Fruit fly (Drosophila melanogaster) whole organism, prepupa: ENCODE data around the gene br.
A peak's percentile ranks its signal among the peaks of the same experiment; 100 is the strongest.

Experiments used
- Blimp-1 ChIP-seq: fragments of 200-800 bp; sonication (Bioruptor generic); optimal IDR thresholded peaks from 3 replicates; lab custom pipeline; 2017; ENCODE audit warnings: missing biosample characterization, missing genetic modification characterization, mild to moderate bottlenecking, moderate library complexity, missing genetic modification reagents
- CG10669 ChIP-seq: fragments of 200-800 bp; sonication (Bioruptor generic); optimal IDR thresholded peaks from 3 replicates; lab custom pipeline; 2018; ENCODE audit warnings: missing biosample characterization, mild to moderate bottlenecking, missing genetic modification characterization, moderate library complexity
- CG11294 ChIP-seq: fragments of 200-800 bp; sonication (Bioruptor generic); IDR thresholded peaks from 2 replicates; pipeline ENCODE4 v1.3.6; 2022; ENCODE audit warnings: missing biosample characterization, missing genetic modification characterization
- CG11902 ChIP-seq: fragments of 200-800 bp; sonication (Bioruptor generic); optimal IDR thresholded peaks from 3 replicates; lab custom pipeline; 2016; ENCODE audit warnings: missing biosample characterization, missing genetic modification characterization
- CG15336 ChIP-seq: fragments of 200-800 bp; sonication (Bioruptor generic); IDR thresholded peaks from 2 replicates; pipeline ENCODE4 v1.3.6; 2022; ENCODE audit warnings: missing biosample characterization, missing genetic modification characterization
- CG16779 ChIP-seq: fragments of 200-800 bp; sonication (Bioruptor generic); optimal IDR thresholded peaks from 3 replicates; lab custom pipeline; 2017; ENCODE audit warnings: missing biosample characterization, mild to moderate bottlenecking, missing genetic modification characterization
- CG3032 ChIP-seq: fragments of 200-800 bp; optimal IDR thresholded peaks from 2 replicates; lab custom pipeline; 2019; ENCODE audit warnings: missing biosample characterization, mild to moderate bottlenecking, missing genetic modification characterization, moderate library complexity
- CG31627 ChIP-seq: fragments of 200-800 bp; sonication (Bioruptor generic); optimal IDR thresholded peaks from 3 replicates; lab custom pipeline; 2016; ENCODE audit warnings: missing biosample characterization, missing genetic modification characterization
- CG32006 ChIP-seq: fragments of 200-800 bp; sonication (Bioruptor generic); optimal IDR thresholded peaks from 3 replicates; lab custom pipeline; 2017; ENCODE audit warnings: missing biosample characterization, mild to moderate bottlenecking, missing genetic modification characterization
- CG3919 ChIP-seq: fragments of 200-800 bp; sonication (Bioruptor generic); optimal IDR thresholded peaks from 3 replicates; lab custom pipeline; 2016; ENCODE audit warnings: missing biosample characterization, missing genetic modification characterization
- CG6163 ChIP-seq: fragments of 200-800 bp; sonication (Bioruptor generic); IDR thresholded peaks from 3 replicates; pipeline ENCODE4 v1.3.6; 2022; ENCODE audit warnings: missing biosample characterization, missing genetic modification characterization
- CG6792 ChIP-seq: fragments of 200-800 bp; sonication (Bioruptor generic); optimal IDR thresholded peaks from 3 replicates; lab custom pipeline; 2016; ENCODE audit warnings: missing biosample characterization, missing genetic modification characterization
- CG8119 ChIP-seq: fragments of 200-800 bp; sonication (Bioruptor generic); IDR thresholded peaks from 3 replicates; pipeline ENCODE4 v1.3.6; 2022; ENCODE audit warnings: missing biosample characterization, missing genetic modification characterization
- CG8319 ChIP-seq: fragments of 200-800 bp; sonication (Bioruptor generic); optimal IDR thresholded peaks from 3 replicates; lab custom pipeline; 2016; ENCODE audit warnings: missing biosample characterization, missing genetic modification characterization
- CG9139 ChIP-seq: fragments of 200-800 bp; sonication (Bioruptor generic); optimal IDR thresholded peaks from 3 replicates; lab custom pipeline; 2017; ENCODE audit warnings: missing biosample characterization, mild to moderate bottlenecking, missing genetic modification characterization
- Eip75B ChIP-seq: fragments of 200-800 bp; sonication (Bioruptor generic); optimal IDR thresholded peaks from 3 replicates; lab custom pipeline; 2016; ENCODE audit warnings: missing biosample characterization, missing genetic modification characterization
- Eip93F ChIP-seq: fragments of 200-800 bp; sonication (Bioruptor generic); optimal IDR thresholded peaks from 2 replicates; lab custom pipeline; 2016; ENCODE audit warnings: missing biosample characterization, mild to moderate bottlenecking, missing genetic modification characterization
- Ets21C ChIP-seq: fragments of 200-800 bp; sonication (Bioruptor generic); optimal IDR thresholded peaks from 3 replicates; lab custom pipeline; 2016; ENCODE audit warnings: missing biosample characterization, missing genetic modification characterization
- Ets96B ChIP-seq: fragments of 200-800 bp; optimal IDR thresholded peaks from 2 replicates; lab custom pipeline; 2019; ENCODE audit warnings: missing biosample characterization, mild to moderate bottlenecking, missing genetic modification characterization, moderate library complexity
- Hr39 ChIP-seq: fragments of 200-800 bp; sonication (Bioruptor generic); optimal IDR thresholded peaks from 2 replicates; lab custom pipeline; 2016; ENCODE audit warnings: missing biosample characterization, missing genetic modification characterization
- OdsH ChIP-seq: fragments of 200-800 bp; sonication (Bioruptor generic); optimal IDR thresholded peaks from 3 replicates; lab custom pipeline; 2016; ENCODE audit warnings: missing biosample characterization, missing genetic modification characterization
- Smox ChIP-seq: fragments of 200-800 bp; sonication (Bioruptor generic); optimal IDR thresholded peaks from 3 replicates; lab custom pipeline; 2016; ENCODE audit warnings: missing biosample characterization, missing genetic modification characterization
- Sox14 ChIP-seq: fragments of 200-800 bp; sonication (Bioruptor generic); optimal IDR thresholded peaks from 3 replicates; lab custom pipeline; 2016; ENCODE audit warnings: missing biosample characterization, missing genetic modification characterization
- Sox15 ChIP-seq: fragments of 200-800 bp; sonication (Bioruptor generic); optimal IDR thresholded peaks from 3 replicates; lab custom pipeline; 2016; ENCODE audit warnings: missing biosample characterization, missing genetic modification characterization
- achi ChIP-seq: fragments of 200-800 bp; sonication (Bioruptor generic); optimal IDR thresholded peaks from 3 replicates; lab custom pipeline; 2016; ENCODE audit warnings: missing biosample characterization, missing genetic modification characterization
- dac ChIP-seq: fragments of 200-800 bp; sonication (Bioruptor generic); optimal IDR thresholded peaks from 2 replicates; lab custom pipeline; 2017; ENCODE audit warnings: missing biosample characterization, mild to moderate bottlenecking, missing genetic modification characterization
- dsx ChIP-seq: fragments of 200-800 bp; optimal IDR thresholded peaks from 3 replicates; lab custom pipeline; 2019; ENCODE audit warnings: missing biosample characterization, mild to moderate bottlenecking, missing genetic modification characterization, moderate library complexity; ENCODE audit not compliant: poor library complexity, severe bottlenecking
- esn ChIP-seq: fragments of 200-800 bp; sonication (Bioruptor generic); optimal IDR thresholded peaks from 2 replicates; lab custom pipeline; 2016; ENCODE audit warnings: missing biosample characterization, mild to moderate bottlenecking, missing genetic modification characterization, moderate library complexity
- fd85E ChIP-seq: fragments of 200-800 bp; sonication (Bioruptor generic); optimal IDR thresholded peaks from 3 replicates; lab custom pipeline; 2016; ENCODE audit warnings: missing biosample characterization, missing genetic modification characterization
- lz ChIP-seq: fragments of 200-800 bp; sonication (Bioruptor generic); optimal IDR thresholded peaks from 3 replicates; lab custom pipeline; 2016; ENCODE audit warnings: missing biosample characterization, missing genetic modification characterization
- net ChIP-seq: fragments of 200-800 bp; sonication (Bioruptor generic); optimal IDR thresholded peaks from 3 replicates; lab custom pipeline; 2016; ENCODE audit warnings: missing biosample characterization, missing genetic modification characterization
- salr ChIP-seq, 2 experiments: fragments of 200-800 bp; sonication (Bioruptor generic); optimal IDR thresholded peaks; 3 replicates each; lab custom pipeline; 2016 to 2018; ENCODE audit warnings: missing biosample characterization in 2 of 2, missing genetic modification characterization in 2 of 2, mild to moderate bottlenecking in 1 of 2
- spab ChIP-seq: fragments of 200-800 bp; sonication (Bioruptor generic); optimal IDR thresholded peaks from 2 replicates; lab custom pipeline; 2017; ENCODE audit warnings: missing biosample characterization, mild to moderate bottlenecking, missing genetic modification characterization, missing genetic modification reagents
- ss ChIP-seq, 2 experiments: fragments of 200-800 bp; sonication (Bioruptor generic); optimal IDR thresholded peaks; 2 replicates in 1 of 2; 3 replicates in 1 of 2; lab custom pipeline; 2017 to 2018; ENCODE audit warnings: mild to moderate bottlenecking in 2 of 2, missing biosample characterization in 2 of 2, missing genetic modification characterization in 2 of 2, moderate library complexity in 1 of 2
- svp ChIP-seq: fragments of 200-800 bp; sonication (Bioruptor generic); peaks from one replicate; lab custom pipeline; 2016; ENCODE audit warnings: missing biosample characterization, missing genetic modification characterization
- vri ChIP-seq: fragments of 200-800 bp; sonication (Bioruptor generic); optimal IDR thresholded peaks from 3 replicates; lab custom pipeline; 2016; ENCODE audit warnings: missing biosample characterization, mild to moderate bottlenecking, missing genetic modification characterization

Gene br

DNA sequence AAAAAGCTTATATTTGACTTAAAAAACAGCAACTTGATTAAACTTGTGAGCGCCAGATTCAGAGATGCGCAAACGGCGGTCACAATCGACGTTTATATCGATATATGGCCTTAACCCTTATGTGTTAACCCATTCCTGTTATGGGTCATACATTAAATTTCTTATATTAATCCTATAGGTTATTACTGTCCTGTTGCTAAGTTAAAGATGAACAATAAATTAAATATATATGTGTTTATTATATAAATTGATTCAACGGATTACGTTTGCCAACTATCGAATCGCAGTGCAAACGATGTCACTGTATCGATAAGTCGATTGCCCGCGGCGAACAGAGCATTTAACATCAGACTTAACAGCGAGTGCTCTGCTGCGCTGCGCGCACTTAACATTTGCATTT lies 94.3 kb downstream of the br start, which contains the start of the genes CG3740 and hfw (continued):
- peak; percentile 53 for TF ChIP-seq CG6792 (GFP tag; lab: Kevin White, UChicago)
- peak; percentile 77 for TF ChIP-seq CG6163
- peak; percentile 62 for TF ChIP-seq vri
- peak; percentile 57; the same call in 1 of the 2 replicates for TF ChIP-seq CG15336 (GFP tag; lab: Robert Waterston, UW)
- TF ChIP-seq net (GFP tag; lab: Kevin White, UChicago), result peak; percentile 33
- peak; percentile 25 for TF ChIP-seq CG8319
- TF ChIP-seq Sox15, result peak; percentile 59
- no peak for TF ChIP-seq salr (GFP tag; optimal IDR thresholded peaks at IDR 0.05; lab: Kevin White, UChicago)
- peak; percentile 60 for TF ChIP-seq lz (GFP tag; lab: Kevin White, UChicago)
- no peak for TF ChIP-seq Eip75B (GFP tag; lab: Kevin White, UChicago)
- TF ChIP-seq ss (GFP tag; optimal IDR thresholded peaks at IDR 0.05; lab: Kevin White, UChicago), result peak in 1 of 2 experiments; percentile 45
- peak; percentile 30; the same call in 1 of the 2 replicates for TF ChIP-seq CG11294
- TF ChIP-seq CG3919 (GFP tag; lab: Kevin White, UChicago), result peak; percentile 63
- TF ChIP-seq CG11902 (GFP tag; lab: Kevin White, UChicago), result peak; percentile 53
- peak; percentile 74 for TF ChIP-seq esn (GFP tag; lab: Kevin White, UChicago)
- peak; percentile 0 for TF ChIP-seq Blimp-1
- peak; percentile 11 for TF ChIP-seq Sox14
- TF ChIP-seq svp (GFP tag; lab: Kevin White, UChicago), result peak; percentile 27
- peak; percentile 64 for TF ChIP-seq Smox (GFP tag; lab: Kevin White, UChicago)
- no peak for TF ChIP-seq spab (GFP tag; lab: Kevin White, UChicago)
- no peak for TF ChIP-seq CG16779 (tag; lab: Kevin White, UChicago)
- peak; percentile 63 for TF ChIP-seq achi (GFP tag; lab: Kevin White, UChicago)
- TF ChIP-seq Ets21C (GFP tag; lab: Kevin White, UChicago), result peak; percentile 48

DNA sequence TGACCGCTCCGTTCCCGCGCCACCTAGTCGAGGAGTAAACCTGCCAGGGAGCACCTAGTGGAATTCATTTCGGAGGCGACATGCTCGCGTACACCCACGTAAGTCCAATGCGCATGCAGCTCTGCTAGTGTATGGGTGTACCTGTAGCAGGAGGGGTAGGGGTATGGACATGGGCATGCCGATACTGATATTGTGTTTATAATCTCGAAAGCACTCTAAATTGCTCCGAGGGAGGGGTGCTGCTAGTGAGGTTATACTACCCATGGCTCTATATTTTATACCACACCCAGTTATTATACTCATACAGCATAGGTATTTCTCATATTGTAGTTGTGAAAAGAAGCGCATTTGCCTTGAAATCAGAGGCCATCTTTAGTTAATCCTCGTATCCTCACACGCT lies 94.9 kb downstream of the br start:
- TF ChIP-seq Hr39 (GFP tag; lab: Kevin White, UChicago), result no peak
- TF ChIP-seq CG11902 (GFP tag; lab: Kevin White, UChicago), result no peak
- no peak for TF ChIP-seq svp (GFP tag; lab: Kevin White, UChicago)

DNA sequence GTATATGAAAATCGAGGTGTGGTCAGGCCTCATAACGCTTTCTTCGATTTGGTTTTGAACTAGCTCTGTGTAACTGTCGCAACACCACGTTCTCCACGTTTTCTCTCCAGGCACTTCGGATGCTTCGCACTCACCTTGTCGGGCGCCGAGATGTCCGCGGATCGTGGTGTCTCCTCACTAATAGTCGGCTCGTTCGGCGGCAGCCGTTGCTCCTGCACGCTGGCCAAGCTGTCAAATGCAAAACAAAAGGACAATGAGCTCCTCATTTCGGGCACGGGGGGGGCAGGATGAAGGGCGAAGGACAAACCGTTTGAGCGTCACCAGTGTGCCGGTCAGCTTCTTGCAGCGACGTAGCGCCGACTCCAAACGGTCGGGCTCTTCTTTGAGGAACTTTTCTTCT lies 106.3 kb downstream of the br start, which contains the start of gene CG14797:
CG14797 (plus strand) TSS at position 301 of the 400 bp plus-strand sequence.
- TF ChIP-seq CG3032 (tag; lab: Kevin White, UChicago) (no peak), CG9139 (no peak), fd85E (no peak), dac (no peak), OdsH (no peak), Eip93F (GFP tag; lab: Kevin White, UChicago) (no peak), svp (GFP tag; lab: Kevin White, UChicago) (no peak), CG10669 (GFP tag; lab: Kevin White, UChicago) (no peak), CG6163 (no peak), CG16779 (tag; lab: Kevin White, UChicago) (no peak), dsx (GFP tag; lab: Kevin White, UChicago) (no peak), CG31627 (GFP tag; lab: Kevin White, UChicago) (no peak), CG8319 (no peak), Ets96B (tag; lab: Kevin White, UChicago) (no peak), Blimp-1 (no peak), CG32006 (GFP tag; lab: Kevin White, UChicago) (no peak), CG8119 (no peak), net (GFP tag; lab: Kevin White, UChicago) (no peak), ss (GFP tag; optimal IDR thresholded peaks at IDR 0.05; lab: Kevin White, UChicago) (no peak)

DNA sequence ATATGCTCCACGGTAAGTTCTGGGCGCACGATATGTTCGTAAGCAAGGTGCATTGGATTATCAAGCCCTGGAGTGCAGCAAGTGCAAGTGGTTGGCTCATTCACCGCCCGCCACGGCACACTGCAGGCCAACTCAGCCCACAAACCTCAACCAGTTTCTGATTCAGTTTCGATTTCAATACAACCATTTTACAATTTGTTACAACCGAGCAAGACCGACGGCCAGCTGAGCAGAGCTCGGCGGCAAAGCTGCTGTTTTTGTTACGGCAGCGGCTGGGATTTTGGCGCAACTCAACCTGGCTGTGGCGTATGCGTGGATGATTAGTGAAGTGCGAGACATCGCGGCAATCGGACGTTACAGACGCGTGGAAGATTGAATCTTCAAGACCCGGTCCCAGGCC lies 111.4 kb downstream of the br start, which contains the start of gene b6:
b6 (plus strand) TSS at position 320 of the 400 bp plus-strand sequence.
- TF ChIP-seq Ets21C (GFP tag; lab: Kevin White, UChicago), result no peak
- peak; percentile 39 for TF ChIP-seq Blimp-1
